Worm (Caenorhabditis elegans): ENCODE measurements around the gene F13A7.12.

The F13A7.12 gene

DNA sequence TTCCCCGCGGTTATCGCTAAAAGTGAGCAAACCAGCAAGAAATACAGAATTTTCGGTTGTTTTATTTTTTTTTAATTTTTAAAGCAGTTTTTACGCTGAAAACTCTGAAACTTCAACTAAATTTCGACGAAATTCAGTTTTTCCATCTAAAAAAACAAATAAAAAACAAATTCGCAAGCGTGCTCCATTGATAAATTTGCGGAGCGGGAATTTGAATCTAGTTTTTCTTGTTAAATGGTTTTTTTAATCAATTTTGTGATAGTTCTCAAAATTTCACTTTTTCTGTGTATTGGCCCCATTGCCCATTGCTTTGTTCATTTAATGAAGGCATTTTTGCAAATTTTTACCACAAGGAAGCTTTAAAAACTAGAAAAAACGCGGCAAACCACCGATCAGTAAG lies 39.0 kb upstream of the F13A7.12 start:
- TF ChIP-seq nhr-237 (tag; optimal IDR thresholded peaks at IDR 0.05): no peak
- no peak for TF ChIP-seq fkh-2 (tag; optimal IDR thresholded peaks at IDR 0.05)
- no peak for TF ChIP-seq tbx-2 (tag; optimal IDR thresholded peaks at IDR 0.05)
- TF ChIP-seq pqm-1 (tag; optimal IDR thresholded peaks at IDR 0.05): no peak
- no peak for TF ChIP-seq elt-3 (tag; optimal IDR thresholded peaks at IDR 0.05)
- TF ChIP-seq ZK546.5 (tag; optimal IDR thresholded peaks at IDR 0.05): no peak
- TF ChIP-seq ceh-82 (tag; optimal IDR thresholded peaks at IDR 0.05): no peak
- TF ChIP-seq eor-1 (tag; optimal IDR thresholded peaks at IDR 0.05): no peak
- no peak for TF ChIP-seq nhr-12 (tag; optimal IDR thresholded peaks at IDR 0.05)
- no peak for TF ChIP-seq nhr-23 (tag; optimal IDR thresholded peaks at IDR 0.05)
- TF ChIP-seq nhr-25 (tag; optimal IDR thresholded peaks at IDR 0.05): no peak
- no peak for TF ChIP-seq lsy-12 (tag; optimal IDR thresholded peaks at IDR 0.05)
- no peak for TF ChIP-seq unc-62 (GFP tag; optimal IDR thresholded peaks at IDR 0.05)
- no peak for TF ChIP-seq lin-39 (tag; optimal IDR thresholded peaks at IDR 0.05)
- TF ChIP-seq mml-1 (tag; optimal IDR thresholded peaks at IDR 0.05): no peak
- TF ChIP-seq mdl-1 (tag; optimal IDR thresholded peaks at IDR 0.05): no peak

DNA sequence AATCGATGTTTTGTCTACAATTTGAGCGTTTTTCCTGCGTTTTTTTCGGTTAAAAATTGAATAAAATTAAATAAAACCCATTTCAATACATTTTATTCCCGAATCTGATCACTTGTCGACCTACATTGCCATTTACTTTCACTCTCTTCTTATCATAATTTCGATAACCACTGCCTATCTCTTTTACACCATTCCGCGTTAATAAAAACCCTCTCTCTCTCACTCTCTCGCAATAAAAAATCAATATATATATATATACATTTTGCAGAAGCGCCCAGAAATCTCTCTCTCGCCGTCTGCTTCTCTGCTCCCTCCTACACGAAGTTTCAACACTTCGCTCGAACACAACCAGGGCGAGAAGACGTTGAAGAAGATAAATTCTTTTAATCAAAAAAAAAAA lies 38.6 kb upstream of the F13A7.12 start, which contains the start of gene pptr-1:
pptr-1 (plus strand) TSS at position 269 of the 400 bp plus-strand sequence.
- no peak for TF ChIP-seq ZK546.5 (tag; optimal IDR thresholded peaks at IDR 0.05)
- TF ChIP-seq elt-2 (tag; optimal IDR thresholded peaks at IDR 0.05): peak; percentile 71
- peak in 1 of 3 experiments; percentile 39 for TF ChIP-seq elt-3 (tag; optimal IDR thresholded peaks at IDR 0.05)
- peak; percentile 33 for TF ChIP-seq pha-4 (tag; optimal IDR thresholded peaks at IDR 0.05)
- no peak for TF ChIP-seq nhr-11 (tag; optimal IDR thresholded peaks at IDR 0.05)
- no peak for TF ChIP-seq skn-1 (tag; optimal IDR thresholded peaks at IDR 0.05)
- TF ChIP-seq tbx-2 (tag; optimal IDR thresholded peaks at IDR 0.05): no peak
- peak; percentile 47 for TF ChIP-seq nfya-1 (tag; optimal IDR thresholded peaks at IDR 0.05; ENCODE audit: insufficient read depth)
- no peak for TF ChIP-seq nhr-77 (tag; optimal IDR thresholded peaks at IDR 0.05)
- no peak for TF ChIP-seq ztf-4 (tag; optimal IDR thresholded peaks at IDR 0.05)
- TF ChIP-seq egl-27 (tag; optimal IDR thresholded peaks at IDR 0.05): no peak
- TF ChIP-seq ceh-16 (tag; optimal IDR thresholded peaks at IDR 0.05): no peak
- peak; percentile 58 for TF ChIP-seq nhr-23 (tag; optimal IDR thresholded peaks at IDR 0.05)
- TF ChIP-seq pqm-1 (tag; optimal IDR thresholded peaks at IDR 0.05): peak; percentile 50
- peak; percentile 72 for TF ChIP-seq ceh-28 (tag; optimal IDR thresholded peaks at IDR 0.05)

DNA sequence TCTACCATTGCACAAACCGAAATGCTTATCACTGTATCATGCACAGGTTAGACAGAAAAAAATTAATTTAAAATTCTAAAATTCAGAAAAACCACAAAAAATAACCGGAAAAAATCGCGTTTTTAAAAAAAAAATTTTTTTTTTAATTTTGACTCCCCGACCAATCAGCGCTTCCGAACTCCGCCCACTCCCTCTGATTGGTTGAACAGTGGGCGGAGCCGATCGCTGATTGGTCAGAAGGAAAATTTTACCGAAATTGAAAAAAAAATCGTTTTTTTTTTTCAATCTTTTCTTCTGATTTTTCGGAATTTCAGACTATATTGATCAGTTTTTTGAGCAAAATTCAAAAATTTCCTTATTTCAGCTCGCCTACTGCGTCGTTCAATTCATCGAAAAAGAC lies 34.5 kb upstream of the F13A7.12 start:
- peak; percentile 100 for TF ChIP-seq nfya-1 (tag; optimal IDR thresholded peaks at IDR 0.05; ENCODE audit: insufficient read depth)
- TF ChIP-seq egl-5 (tag; optimal IDR thresholded peaks at IDR 0.05): no peak

- TF ChIP-seq fkh-10 (GFP tag; optimal IDR thresholded peaks at IDR 0.05): no peak
- TF ChIP-seq hmg-11 (tag; optimal IDR thresholded peaks at IDR 0.05): peak; percentile 1
- TF ChIP-seq ZK546.5 (tag; optimal IDR thresholded peaks at IDR 0.05): no peak
- TF ChIP-seq egl-5 (tag; optimal IDR thresholded peaks at IDR 0.05): no peak
- TF ChIP-seq R02D3.7 (tag; optimal IDR thresholded peaks at IDR 0.05): peak; percentile 37
- TF ChIP-seq mml-1 (tag; optimal IDR thresholded peaks at IDR 0.05): no peak
- peak; percentile 46 for TF ChIP-seq aly-2 (tag; optimal IDR thresholded peaks at IDR 0.05)
Observed at ce11 chrV:16367575-16367974, 28.3 kb upstream of the F13A7.12 start, which contains the start of gene W08G11.3. Gene W08G11.3 (plus strand): TSS chrV:16367681.

DNA sequence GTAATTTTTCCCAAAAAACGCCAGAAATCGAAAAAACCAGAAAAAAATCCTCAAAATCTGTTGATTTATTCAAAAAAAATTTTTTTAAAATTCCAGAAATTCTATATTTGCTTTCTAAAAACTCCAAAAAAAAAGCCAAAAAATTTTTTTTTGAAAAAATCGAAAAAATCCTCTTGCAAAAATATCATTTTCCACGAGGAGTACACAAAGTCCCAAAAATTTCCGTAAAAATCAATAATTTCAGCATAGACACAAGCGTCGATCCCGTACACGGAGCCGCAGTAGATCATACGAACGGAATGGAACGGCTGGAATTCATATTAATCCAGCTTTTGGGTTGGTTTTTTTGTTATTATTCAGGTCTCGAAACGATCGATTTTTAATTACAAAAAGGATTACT lies 27.7 kb upstream of the F13A7.12 start:
- TF ChIP-seq eor-1 (tag; optimal IDR thresholded peaks at IDR 0.05) (no peak), R02D3.7 (tag; optimal IDR thresholded peaks at IDR 0.05) (no peak), nhr-11 (tag; optimal IDR thresholded peaks at IDR 0.05) (no peak), nhr-28 (tag; optimal IDR thresholded peaks at IDR 0.05) (no peak), nhr-77 (tag; optimal IDR thresholded peaks at IDR 0.05) (no peak), nhr-67 (tag; optimal IDR thresholded peaks at IDR 0.05) (no peak), nhr-237 (tag; optimal IDR thresholded peaks at IDR 0.05) (no peak), snpc-4 (tag; optimal IDR thresholded peaks at IDR 0.05) (no peak), nhr-12 (tag; optimal IDR thresholded peaks at IDR 0.05) (no peak), unc-62 (GFP tag; optimal IDR thresholded peaks at IDR 0.05) (no peak), elt-2 (tag; optimal IDR thresholded peaks at IDR 0.05) (no peak), unc-39 (tag; optimal IDR thresholded peaks at IDR 0.05) (no peak), aly-2 (tag; optimal IDR thresholded peaks at IDR 0.05) (no peak), lin-15B (tag; optimal IDR thresholded peaks at IDR 0.05) (no peak), skn-1 (tag; optimal IDR thresholded peaks at IDR 0.05) (no peak), egl-27 (tag; optimal IDR thresholded peaks at IDR 0.05) (no peak), nhr-43 (tag; optimal IDR thresholded peaks at IDR 0.05; ENCODE audit: poor library complexity, severe bottlenecking) (no peak)
